Fruit fly (Drosophila melanogaster): ENCODE measurements around the gene CG5892.

Gene CG5892

DNA sequence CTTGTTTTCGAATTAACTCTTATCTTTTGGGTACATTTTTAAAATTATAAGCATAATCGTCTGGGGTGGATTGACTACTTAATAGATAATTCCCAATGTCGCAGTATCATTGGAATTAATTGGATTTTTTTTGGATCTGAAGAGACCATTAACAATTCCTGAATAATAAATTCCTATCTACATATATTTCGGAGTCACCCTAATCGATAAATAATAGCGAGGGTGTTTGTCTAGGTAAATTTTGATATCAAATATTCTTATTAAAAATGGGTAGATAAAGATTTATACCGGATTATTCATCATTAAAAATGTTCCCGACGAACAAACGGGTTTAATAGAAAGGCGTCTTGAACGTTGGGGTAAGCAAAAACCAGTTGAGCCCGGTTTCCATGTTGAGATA lies 32.5 kb downstream of the CG5892 start:
- TF ChIP-seq CG14711 (tag; optimal IDR thresholded peaks at IDR 0.05) (no peak), kay (GFP tag; ENCODE audit: borderline replicate concordance) (peak; percentile 90)

DNA sequence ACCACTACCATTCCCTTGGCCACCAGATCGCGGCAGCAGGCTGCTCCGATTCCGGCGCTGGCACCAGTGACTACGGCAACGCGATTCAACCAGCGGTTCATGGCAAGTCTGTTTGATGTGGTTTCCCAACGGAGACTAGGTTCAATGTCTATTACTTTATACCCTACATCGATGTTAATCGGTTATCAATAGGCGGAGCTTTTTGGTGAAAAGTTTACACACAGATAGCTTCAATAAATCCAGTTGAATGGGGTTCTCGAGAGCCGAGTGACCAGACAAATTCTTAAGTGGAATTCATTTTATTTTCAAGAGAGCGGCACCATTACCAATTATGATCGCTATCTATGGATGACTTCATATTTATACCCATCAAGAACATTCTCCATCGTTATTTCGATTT lies 33.7 kb downstream of the CG5892 start, which contains the start of gene CG3301:
CG3301 (minus strand) TSS at position 139 of the 400 bp plus-strand sequence.
- TF ChIP-seq toe (GFP tag; optimal IDR thresholded peaks at IDR 0.05) (peak; percentile 19), cic (GFP tag; optimal IDR thresholded peaks at IDR 0.05) (peak; percentile 79), Clk (GFP tag; optimal IDR thresholded peaks at IDR 0.05) (no peak), Mnt (GFP tag; optimal IDR thresholded peaks at IDR 0.05) (no peak), CG1620 (GFP tag; optimal IDR thresholded peaks at IDR 0.05) (no peak), CG11617 (GFP tag; optimal IDR thresholded peaks at IDR 0.05) (no peak), CG12768 (GFP tag; optimal IDR thresholded peaks at IDR 0.05) (peak; percentile 56), CG7101 (tag; optimal IDR thresholded peaks at IDR 0.05) (no peak), kay (GFP tag; ENCODE audit: borderline replicate concordance) (no peak), CG5204 (GFP tag; optimal IDR thresholded peaks at IDR 0.05) (no peak), CG33017 (tag; optimal IDR thresholded peaks at IDR 0.05) (peak; percentile 62), pad (GFP tag; optimal IDR thresholded peaks at IDR 0.05) (no peak), CG7045 (GFP tag; optimal IDR thresholded peaks at IDR 0.05) (no peak), CG14711 (tag; optimal IDR thresholded peaks at IDR 0.05) (no peak), cnc (optimal IDR thresholded peaks at IDR 0.05) (peak in 1 of 2 experiments; percentile 56), bab1 (GFP tag; optimal IDR thresholded peaks at IDR 0.05) (no peak), Crg-1 (GFP tag; optimal IDR thresholded peaks at IDR 0.05) (no peak), ovo (GFP tag; optimal IDR thresholded peaks at IDR 0.05) (peak; percentile 2), Hr96 (GFP tag; optimal IDR thresholded peaks at IDR 0.05) (peak; percentile 2), tj (GFP tag; optimal IDR thresholded peaks at IDR 0.05) (no peak)

DNA sequence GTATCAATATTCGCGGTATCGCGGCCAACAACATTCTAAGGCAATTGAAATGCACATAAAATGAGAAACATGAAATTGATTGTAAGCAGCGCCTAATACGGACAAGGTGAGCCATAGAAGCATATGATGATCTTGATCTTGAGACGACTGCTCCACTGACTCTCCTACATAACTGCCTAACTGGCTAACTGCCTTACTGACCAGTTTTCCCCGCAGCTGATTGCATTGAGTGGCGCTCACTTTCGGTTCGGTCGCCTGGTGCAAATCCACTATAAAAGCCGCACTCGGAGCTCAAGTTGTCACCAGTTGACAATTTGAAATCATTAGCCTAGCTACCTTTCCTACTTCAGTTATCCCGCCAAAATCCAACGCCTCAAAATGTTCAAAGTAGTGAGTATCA lies 40.5 kb downstream of the CG5892 start, which contains the start of gene CG17298:
CG17298 (plus strand) TSS at position 301 of the 400 bp plus-strand sequence.
- no peak for TF ChIP-seq CG11617 (GFP tag; optimal IDR thresholded peaks at IDR 0.05)
- TF ChIP-seq CG7101 (tag; optimal IDR thresholded peaks at IDR 0.05): no peak
- TF ChIP-seq Clk (GFP tag; optimal IDR thresholded peaks at IDR 0.05): no peak
- TF ChIP-seq CG33017 (tag; optimal IDR thresholded peaks at IDR 0.05): no peak
- TF ChIP-seq pad (GFP tag; optimal IDR thresholded peaks at IDR 0.05): no peak

DNA sequence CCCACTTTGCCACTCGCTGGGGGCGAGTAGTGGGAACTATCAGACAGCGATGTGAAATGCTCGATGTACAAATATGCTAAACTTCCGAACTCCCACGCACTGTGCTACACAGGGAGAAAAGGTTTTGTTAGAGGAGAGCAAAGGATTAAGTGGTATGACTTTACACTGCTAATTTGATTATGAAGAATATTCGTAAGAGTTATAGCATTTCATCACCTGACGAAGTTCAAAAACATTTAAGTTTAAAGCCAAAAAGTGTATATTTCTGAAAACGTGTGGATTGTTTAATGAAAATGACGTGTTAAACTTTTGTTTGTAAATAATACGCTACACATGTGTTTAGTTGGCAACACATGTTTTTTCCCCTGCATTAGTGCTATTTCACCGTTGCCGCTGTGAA lies 46.0 kb downstream of the CG5892 start:
- TF ChIP-seq cnc (optimal IDR thresholded peaks at IDR 0.05): no peak
- no peak for TF ChIP-seq Mnt (GFP tag; optimal IDR thresholded peaks at IDR 0.05)
- no peak for TF ChIP-seq CG33017 (tag; optimal IDR thresholded peaks at IDR 0.05)
- no peak for TF ChIP-seq tj (GFP tag; optimal IDR thresholded peaks at IDR 0.05)
- no peak for TF ChIP-seq Clk (GFP tag; optimal IDR thresholded peaks at IDR 0.05)
- TF ChIP-seq ovo (GFP tag; optimal IDR thresholded peaks at IDR 0.05): no peak
- TF ChIP-seq CG11617 (GFP tag; optimal IDR thresholded peaks at IDR 0.05): no peak
- TF ChIP-seq CG5204 (GFP tag; optimal IDR thresholded peaks at IDR 0.05): no peak
- TF ChIP-seq cic (GFP tag; optimal IDR thresholded peaks at IDR 0.05): no peak
- no peak for TF ChIP-seq CG7101 (tag; optimal IDR thresholded peaks at IDR 0.05)
- TF ChIP-seq bab1 (GFP tag; optimal IDR thresholded peaks at IDR 0.05): no peak
- no peak for TF ChIP-seq Crg-1 (GFP tag; optimal IDR thresholded peaks at IDR 0.05)
- no peak for TF ChIP-seq CG14711 (tag; optimal IDR thresholded peaks at IDR 0.05)
- no peak for TF ChIP-seq CG12768 (GFP tag; optimal IDR thresholded peaks at IDR 0.05)
- TF ChIP-seq Hr96 (GFP tag; optimal IDR thresholded peaks at IDR 0.05): no peak
- no peak for TF ChIP-seq CG1620 (GFP tag; optimal IDR thresholded peaks at IDR 0.05)

DNA sequence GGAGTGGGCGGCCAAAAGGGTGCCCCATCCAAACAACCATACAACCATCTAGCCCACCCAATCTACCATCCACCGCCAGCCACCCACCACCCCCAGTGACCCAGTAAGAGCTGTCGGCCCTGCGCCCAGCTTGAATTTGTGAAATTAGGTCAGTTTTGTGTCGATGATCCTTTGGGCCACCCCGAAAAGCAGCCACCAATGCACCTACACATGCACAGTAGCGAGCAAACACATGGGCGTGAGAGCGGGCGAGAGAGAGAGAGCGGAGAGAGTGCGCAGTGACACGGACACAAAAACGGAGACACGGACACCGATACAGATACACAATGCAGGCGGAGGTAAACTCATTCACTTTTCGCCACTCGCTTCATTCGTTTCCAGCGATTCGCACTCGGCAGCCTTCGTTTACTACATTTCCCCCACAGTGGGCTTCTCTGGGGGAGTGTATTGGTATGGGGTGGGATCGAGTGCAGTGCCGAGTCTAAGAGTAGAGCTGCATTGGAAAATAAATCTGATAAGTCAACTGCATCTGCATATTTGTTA lies 46.7 kb downstream of the CG5892 start:
- TF ChIP-seq Hr96 (GFP tag; optimal IDR thresholded peaks at IDR 0.05) (no peak), kay (GFP tag; ENCODE audit: borderline replicate concordance) (no peak), ovo (GFP tag; optimal IDR thresholded peaks at IDR 0.05) (no peak), Mnt (GFP tag; optimal IDR thresholded peaks at IDR 0.05) (no peak), pad (GFP tag; optimal IDR thresholded peaks at IDR 0.05) (no peak), toe (GFP tag; optimal IDR thresholded peaks at IDR 0.05) (no peak), CG12768 (GFP tag; optimal IDR thresholded peaks at IDR 0.05) (no peak), Clk (GFP tag; optimal IDR thresholded peaks at IDR 0.05) (no peak), CG1620 (GFP tag; optimal IDR thresholded peaks at IDR 0.05) (no peak), CG14711 (tag; optimal IDR thresholded peaks at IDR 0.05) (no peak), tj (GFP tag; optimal IDR thresholded peaks at IDR 0.05) (no peak), bab1 (GFP tag; optimal IDR thresholded peaks at IDR 0.05) (no peak), CG11617 (GFP tag; optimal IDR thresholded peaks at IDR 0.05) (no peak), CG33017 (tag; optimal IDR thresholded peaks at IDR 0.05) (no peak), Crg-1 (GFP tag; optimal IDR thresholded peaks at IDR 0.05) (no peak)

DNA sequence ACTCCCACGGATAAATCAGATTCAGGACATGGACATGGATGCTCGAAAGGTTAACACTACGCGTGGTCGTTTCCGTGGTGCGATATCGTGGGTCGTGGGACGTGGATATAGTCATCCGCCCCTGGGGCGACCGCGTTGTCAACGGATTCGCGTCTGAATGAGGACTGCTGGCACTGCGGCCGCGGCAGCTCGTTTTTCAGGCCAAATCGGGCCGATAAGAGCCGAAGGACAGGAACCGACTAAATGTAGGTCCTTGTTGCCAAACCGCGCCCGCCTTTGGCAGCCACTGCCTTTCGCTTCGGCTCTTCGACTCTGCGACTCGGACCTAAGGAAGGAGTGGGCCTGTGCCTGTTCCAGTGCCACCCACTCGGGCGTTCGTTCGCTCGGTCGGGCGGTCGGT lies 51.4 kb downstream of the CG5892 start, which contains the start of gene SIFaR:
SIFaR (minus strand) TSS at position 166 of the 400 bp plus-strand sequence.
- TF ChIP-seq CG11617 (GFP tag; optimal IDR thresholded peaks at IDR 0.05) (no peak), CG33017 (tag; optimal IDR thresholded peaks at IDR 0.05) (no peak), CG12768 (GFP tag; optimal IDR thresholded peaks at IDR 0.05) (no peak), tj (GFP tag; optimal IDR thresholded peaks at IDR 0.05) (no peak), CG7045 (GFP tag; optimal IDR thresholded peaks at IDR 0.05) (no peak), CG1620 (GFP tag; optimal IDR thresholded peaks at IDR 0.05) (no peak), cnc (optimal IDR thresholded peaks at IDR 0.05) (no peak), Crg-1 (GFP tag; optimal IDR thresholded peaks at IDR 0.05) (no peak), Hr96 (GFP tag; optimal IDR thresholded peaks at IDR 0.05) (no peak)

DNA sequence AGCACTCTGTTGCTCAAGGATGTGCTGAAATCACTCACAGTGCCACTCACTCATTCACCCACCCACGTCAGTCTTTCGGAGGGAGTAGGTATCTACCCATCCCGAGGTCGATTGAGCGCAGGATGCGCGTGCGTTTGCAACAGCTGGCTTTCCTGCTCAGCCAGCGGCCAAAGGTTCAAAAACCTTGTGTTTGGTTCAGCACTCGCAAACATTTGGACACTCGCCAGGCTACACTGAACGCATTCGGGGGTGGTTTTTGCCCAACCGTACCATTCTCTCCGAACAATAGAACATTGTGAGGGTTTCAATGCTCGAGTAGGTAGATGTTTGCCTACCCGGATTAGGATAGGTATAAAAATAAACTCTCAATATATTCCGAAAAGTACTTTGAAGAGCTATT lies 52.6 kb downstream of the CG5892 start:
- TF ChIP-seq pad (GFP tag; optimal IDR thresholded peaks at IDR 0.05): no peak
- TF ChIP-seq toe (GFP tag; optimal IDR thresholded peaks at IDR 0.05): peak; percentile 11
- TF ChIP-seq CG33017 (tag; optimal IDR thresholded peaks at IDR 0.05): no peak
- no peak for TF ChIP-seq CG11617 (GFP tag; optimal IDR thresholded peaks at IDR 0.05)
- no peak for TF ChIP-seq Hr96 (GFP tag; optimal IDR thresholded peaks at IDR 0.05)
- TF ChIP-seq bab1 (GFP tag; optimal IDR thresholded peaks at IDR 0.05): no peak
- TF ChIP-seq CG7045 (GFP tag; optimal IDR thresholded peaks at IDR 0.05): peak; percentile 31
- no peak for TF ChIP-seq ovo (GFP tag; optimal IDR thresholded peaks at IDR 0.05)
- no peak for TF ChIP-seq CG5204 (GFP tag; optimal IDR thresholded peaks at IDR 0.05)
- TF ChIP-seq Crg-1 (GFP tag; optimal IDR thresholded peaks at IDR 0.05): no peak
- TF ChIP-seq Clk (GFP tag; optimal IDR thresholded peaks at IDR 0.05): peak; percentile 2
- TF ChIP-seq Mnt (GFP tag; optimal IDR thresholded peaks at IDR 0.05): no peak
- TF ChIP-seq CG14711 (tag; optimal IDR thresholded peaks at IDR 0.05): no peak
- TF ChIP-seq tj (GFP tag; optimal IDR thresholded peaks at IDR 0.05): no peak
- no peak for TF ChIP-seq CG12768 (GFP tag; optimal IDR thresholded peaks at IDR 0.05)
- no peak for TF ChIP-seq cnc (optimal IDR thresholded peaks at IDR 0.05)
- no peak for TF ChIP-seq kay (GFP tag; ENCODE audit: borderline replicate concordance)
- TF ChIP-seq CG1620 (GFP tag; optimal IDR thresholded peaks at IDR 0.05): no peak
